Worm (Caenorhabditis elegans) whole organism, L1 larva: ENCODE data around the gene C23G10.5.

ENCODE experiments used
- C04F5.9 ChIP-seq: sonication (generic microtip); optimal IDR thresholded peaks from 2 replicates; lab custom pipeline; 2016; ENCODE audit warnings: missing genetic modification characterization, missing compliant biosample characterization
- C16A3.4 ChIP-seq: fragments of 150-350 bp; optimal IDR thresholded peaks from 2 replicates; lab custom pipeline; 2014; ENCODE audit warnings: missing biosample characterization, missing genetic modification characterization
- F16B12.6 ChIP-seq: fragments of 150-350 bp; optimal IDR thresholded peaks from 2 replicates; lab custom pipeline; 2014; ENCODE audit warnings: missing biosample characterization, missing genetic modification characterization
- aha-1 ChIP-seq: fragments of 150-350 bp; optimal IDR thresholded peaks from 2 replicates; lab custom pipeline; 2014; ENCODE audit warnings: missing biosample characterization, missing genetic modification characterization
- alr-1 ChIP-seq: fragments of 200-800 bp; sonication (Bioruptor generic); optimal IDR thresholded peaks from 2 replicates; lab custom pipeline; 2018; ENCODE audit warnings: borderline replicate concordance, mild to moderate bottlenecking, missing genetic modification characterization, missing compliant biosample characterization
- blmp-1 ChIP-seq: fragments of 150-350 bp; optimal IDR thresholded peaks from 2 replicates; lab custom pipeline; 2014; ENCODE audit warnings: missing biosample characterization, missing genetic modification characterization
- ceh-63 ChIP-seq: fragments of 200-800 bp; sonication (Bioruptor generic); optimal IDR thresholded peaks from 2 replicates; lab custom pipeline; 2018; ENCODE audit warnings: mild to moderate bottlenecking, missing genetic modification characterization, missing compliant biosample characterization
- ceh-8 ChIP-seq: fragments of 200-800 bp; sonication (Bioruptor generic); optimal IDR thresholded peaks from 2 replicates; lab custom pipeline; 2018; ENCODE audit warnings: mild to moderate bottlenecking, missing genetic modification characterization, moderate library complexity, missing compliant biosample characterization
- ceh-82 ChIP-seq, 3 experiments: fragments of 150-350 bp in 1 of 3; sonication (generic microtip) in 2 of 3; optimal IDR thresholded peaks; 2 replicates each; lab custom pipeline; 2014 to 2017; ENCODE audit warnings: missing biosample characterization in 3 of 3, missing genetic modification characterization in 3 of 3
- ceh-90 ChIP-seq: sonication (generic microtip); optimal IDR thresholded peaks from 2 replicates; lab custom pipeline; 2016; ENCODE audit warnings: missing genetic modification characterization, missing compliant biosample characterization
- dsc-1 ChIP-seq: sonication (generic microtip); optimal IDR thresholded peaks from 2 replicates; lab custom pipeline; 2016; ENCODE audit warnings: mild to moderate bottlenecking, missing genetic modification characterization, missing compliant biosample characterization
- efl-1 ChIP-seq, 4 experiments: fragments of 150-350 bp; optimal IDR thresholded peaks in 3 of 4; peaks in 1 of 4; 1 replicate in 1 of 4; 2 replicates in 3 of 4; lab custom pipeline; 2014; ENCODE audit warnings: missing biosample characterization in 2 of 4, missing genetic modification characterization in 2 of 4, missing genetic modification reagents in 2 of 4
- efl-3 ChIP-seq: fragments of 200-800 bp; sonication (Bioruptor generic); optimal IDR thresholded peaks from 2 replicates; lab custom pipeline; 2018; ENCODE audit warnings: mild to moderate bottlenecking, missing genetic modification characterization, missing compliant biosample characterization
- egl-27 ChIP-seq, 2 experiments: fragments of 150-350 bp in 1 of 2; sonication (generic microtip); optimal IDR thresholded peaks; 3 replicates each; lab custom pipeline; 2017 to 2018; ENCODE audit warnings: missing biosample characterization in 2 of 2, missing genetic modification characterization in 2 of 2, missing genetic modification reagents in 2 of 2
- elt-2 ChIP-seq: sonication (generic microtip); optimal IDR thresholded peaks from 2 replicates; lab custom pipeline; 2016; ENCODE audit warnings: missing genetic modification characterization, mild to moderate bottlenecking, inconsistent platforms, missing compliant biosample characterization, missing genetic modification reagents
- elt-3 ChIP-seq, 6 experiments: fragments of 150-350 bp in 1 of 6; sonication (generic microtip); optimal IDR thresholded peaks; 2 replicates each; lab custom pipeline; 2017 to 2018; ENCODE audit warnings: missing biosample characterization in 6 of 6, missing genetic modification characterization in 6 of 6, inconsistent platforms in 1 of 6
- ets-5 ChIP-seq: fragments of 200-800 bp; sonication (Bioruptor generic); IDR thresholded peaks from 2 replicates; pipeline ENCODE4 v1.3.6; 2022; ENCODE audit warnings: missing genetic modification characterization, missing compliant biosample characterization
- fkh-10 ChIP-seq: sonication (generic microtip); optimal IDR thresholded peaks from 2 replicates; lab custom pipeline; 2017; ENCODE audit warnings: missing biosample characterization, missing genetic modification reagents, missing genetic modification characterization
- fkh-4 ChIP-seq: sonication (generic microtip); optimal IDR thresholded peaks from 2 replicates; lab custom pipeline; 2016; ENCODE audit warnings: missing compliant biosample characterization, missing genetic modification characterization, borderline replicate concordance
- fkh-8 ChIP-seq: sonication (generic microtip); optimal IDR thresholded peaks from 2 replicates; lab custom pipeline; 2016; ENCODE audit warnings: mild to moderate bottlenecking, missing genetic modification characterization, missing compliant biosample characterization
- fos-1 ChIP-seq: fragments of 150-350 bp; optimal IDR thresholded peaks from 2 replicates; lab custom pipeline; 2014; ENCODE audit warnings: missing biosample characterization, missing genetic modification characterization
- grh-1 ChIP-seq: fragments of 200-800 bp; sonication (Bioruptor generic); IDR thresholded peaks from 2 replicates; pipeline ENCODE4 v1.3.6; 2022; ENCODE audit warnings: missing genetic modification reagents, missing genetic modification characterization, missing compliant biosample characterization
- hpl-2 ChIP-seq: fragments of 150-350 bp; optimal IDR thresholded peaks from 2 replicates; lab custom pipeline; 2014; ENCODE audit warnings: missing biosample characterization, missing genetic modification reagents, missing genetic modification characterization
- irx-1 ChIP-seq: sonication (generic microtip); optimal IDR thresholded peaks from 2 replicates; lab custom pipeline; 2016; ENCODE audit warnings: missing genetic modification characterization, missing compliant biosample characterization
- jun-1 ChIP-seq: fragments of 150-350 bp; optimal IDR thresholded peaks from 2 replicates; lab custom pipeline; 2014; ENCODE audit warnings: missing biosample characterization, missing genetic modification reagents, missing genetic modification characterization
- lin-13 ChIP-seq: fragments of 150-350 bp; optimal IDR thresholded peaks from 2 replicates; lab custom pipeline; 2014; ENCODE audit warnings: missing biosample characterization, missing genetic modification reagents, missing genetic modification characterization
- lin-14 ChIP-seq: fragments of 200-800 bp; sonication (Bioruptor generic); optimal IDR thresholded peaks from 2 replicates; lab custom pipeline; 2018; ENCODE audit warnings: mild to moderate bottlenecking, missing genetic modification characterization, moderate library complexity, missing compliant biosample characterization
- lin-15B ChIP-seq: fragments of 150-350 bp; sonication (generic microtip); optimal IDR thresholded peaks from 3 replicates; lab custom pipeline; 2014; ENCODE audit warnings: missing biosample characterization, missing genetic modification characterization
- lin-35 ChIP-seq, 2 experiments: fragments of 150-350 bp; optimal IDR thresholded peaks; 2 replicates each; lab custom pipeline; 2014; ENCODE audit warnings: missing biosample characterization in 2 of 2, missing genetic modification characterization in 2 of 2, missing genetic modification reagents in 2 of 2
- lin-39 ChIP-seq: fragments of 150-350 bp; optimal IDR thresholded peaks from 2 replicates; lab custom pipeline; 2014; ENCODE audit warnings: missing biosample characterization, missing genetic modification reagents, missing genetic modification characterization
- lsy-2 ChIP-seq, 2 experiments: fragments of 150-350 bp; optimal IDR thresholded peaks; 2 replicates each; lab custom pipeline; 2014; ENCODE audit warnings: missing biosample characterization in 2 of 2, missing genetic modification characterization in 2 of 2
- mdl-1 ChIP-seq, 2 experiments: fragments of 150-350 bp; optimal IDR thresholded peaks; 2 replicates each; lab custom pipeline; 2014 to 2017; ENCODE audit warnings: missing biosample characterization in 2 of 2, missing genetic modification characterization in 2 of 2, inconsistent platforms in 1 of 2
- mep-1 ChIP-seq: fragments of 150-350 bp; optimal IDR thresholded peaks from 2 replicates; lab custom pipeline; 2014; ENCODE audit warnings: missing biosample characterization, missing genetic modification characterization
- nhr-19 ChIP-seq: fragments of 200-800 bp; sonication (Bioruptor generic); conservative IDR thresholded peaks from 2 replicates; pipeline ENCODE4 v1.3.6; 2022; ENCODE audit warnings: missing genetic modification characterization, missing compliant biosample characterization
- nhr-28 ChIP-seq: fragments of 150-350 bp; optimal IDR thresholded peaks from 2 replicates; lab custom pipeline; 2014; ENCODE audit warnings: missing biosample characterization, missing genetic modification characterization
- nhr-47 ChIP-seq: sonication (generic microtip); optimal IDR thresholded peaks from 2 replicates; lab custom pipeline; 2016; ENCODE audit warnings: mild to moderate bottlenecking, missing genetic modification characterization, moderate library complexity, missing compliant biosample characterization
- nhr-71 ChIP-seq: sonication (generic microtip); optimal IDR thresholded peaks from 2 replicates; lab custom pipeline; 2016; ENCODE audit warnings: mild to moderate bottlenecking, missing genetic modification characterization, moderate library complexity, missing compliant biosample characterization
- nhr-77 ChIP-seq: fragments of 150-350 bp; optimal IDR thresholded peaks from 2 replicates; lab custom pipeline; 2014; ENCODE audit warnings: missing biosample characterization, missing genetic modification characterization
- nhr-85 ChIP-seq: sonication (generic microtip); peaks from one replicate; lab custom pipeline; 2016; ENCODE audit warnings: missing genetic modification characterization, inconsistent platforms, missing compliant biosample characterization
- nhr-90 ChIP-seq: sonication (generic microtip); optimal IDR thresholded peaks from 2 replicates; lab custom pipeline; 2016; ENCODE audit warnings: mild to moderate bottlenecking, missing genetic modification characterization, missing compliant biosample characterization; ENCODE audit not compliant: poor library complexity
- rnt-1 ChIP-seq: sonication (generic microtip); optimal IDR thresholded peaks from 2 replicates; lab custom pipeline; 2016; ENCODE audit warnings: mild to moderate bottlenecking, missing genetic modification characterization, moderate library complexity, missing compliant biosample characterization
- skn-1 ChIP-seq: fragments of 150-350 bp; optimal IDR thresholded peaks from 2 replicates; lab custom pipeline; 2014; ENCODE audit warnings: missing biosample characterization, missing genetic modification characterization
- snu-23 ChIP-seq: sonication (generic microtip); optimal IDR thresholded peaks from 2 replicates; lab custom pipeline; 2016; ENCODE audit warnings: missing genetic modification characterization, missing compliant biosample characterization
- sup-37 ChIP-seq: fragments of 200-800 bp; sonication (Bioruptor generic); optimal IDR thresholded peaks from 2 replicates; lab custom pipeline; 2018; ENCODE audit warnings: mild to moderate bottlenecking, missing genetic modification characterization, missing compliant biosample characterization
- swsn-7 ChIP-seq: sonication (generic microtip); optimal IDR thresholded peaks from 2 replicates; lab custom pipeline; 2016; ENCODE audit warnings: missing genetic modification characterization, missing compliant biosample characterization
- tbx-2 ChIP-seq: sonication (generic microtip); optimal IDR thresholded peaks from 2 replicates; lab custom pipeline; 2016; ENCODE audit warnings: missing genetic modification characterization, missing compliant biosample characterization
- unc-130 ChIP-seq: fragments of 150-350 bp; optimal IDR thresholded peaks from 2 replicates; lab custom pipeline; 2017; ENCODE audit warnings: missing biosample characterization, missing genetic modification characterization, inconsistent platforms
- unc-30 ChIP-seq: sonication (generic microtip); optimal IDR thresholded peaks from 2 replicates; lab custom pipeline; 2017; ENCODE audit warnings: missing biosample characterization, missing genetic modification characterization
- unc-62 ChIP-seq: fragments of 150-350 bp; optimal IDR thresholded peaks from 2 replicates; lab custom pipeline; 2014; ENCODE audit warnings: missing biosample characterization, missing genetic modification reagents, missing genetic modification characterization
- unc-86 ChIP-seq: sonication (generic microtip); optimal IDR thresholded peaks from 2 replicates; lab custom pipeline; 2016; ENCODE audit warnings: missing genetic modification characterization, missing compliant biosample characterization
- unc-98 ChIP-seq: fragments of 200-800 bp; sonication (Bioruptor generic); IDR thresholded peaks from 2 replicates; pipeline ENCODE4 v1.3.6; 2022; ENCODE audit warnings: missing genetic modification characterization, missing compliant biosample characterization
- vab-15 ChIP-seq: sonication (generic microtip); optimal IDR thresholded peaks from 2 replicates; lab custom pipeline; 2017; ENCODE audit warnings: missing genotype, mild to moderate bottlenecking, missing genetic modification characterization, missing compliant biosample characterization

The C23G10.5 gene

DNA sequence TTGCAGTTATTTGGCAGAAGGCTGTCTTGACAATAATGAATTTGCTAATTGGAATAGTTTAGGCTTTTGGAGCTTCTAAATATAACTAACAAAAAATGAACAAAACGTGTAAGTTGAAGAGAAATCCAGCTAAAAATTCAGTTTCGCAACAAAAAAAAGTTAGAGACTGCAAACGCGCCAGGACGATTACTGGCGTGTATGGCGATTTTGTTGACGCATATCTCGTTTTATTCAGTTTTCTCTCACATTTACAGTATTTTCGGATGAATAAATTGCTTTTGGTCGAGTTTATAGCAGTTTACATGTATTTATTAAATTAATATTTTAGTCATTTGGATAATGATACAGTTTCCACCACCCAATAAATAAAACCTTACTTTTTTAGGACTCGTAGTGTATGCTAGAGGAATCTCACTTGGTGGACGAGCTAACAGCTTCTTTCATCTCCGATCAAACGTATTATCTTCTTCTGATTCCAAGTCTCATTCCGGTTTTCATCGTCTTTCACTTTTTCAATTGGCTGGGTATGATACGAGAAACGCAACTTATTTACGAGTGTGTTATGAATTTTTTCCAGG lies 17.8 kb upstream of the C23G10.5 start, which contains the start of the genes abcf-3 and F42A10.5:
TSS of gene abcf-3 (plus strand) at position 384 of the 578 bp plus-strand sequence.
TSS of gene F42A10.5 (minus strand) at position 458 of the 578 bp plus-strand sequence.
- TF ChIP-seq nhr-47 (peak; percentile 76), irx-1 (peak; percentile 63), F16B12.6 (tag; lab: Kevin White, UChicago) (peak; percentile 65), mdl-1 (tag; optimal IDR thresholded peaks at IDR 0.05; lab: Kevin White, UChicago) (peak in 1 of 2 experiments; percentile 50), nhr-19 (GFP tag; lab: Robert Waterston, UW) (peak; percentile 73), lin-39 (tag; lab: Kevin White, UChicago) (peak; percentile 60), unc-30 (no peak), efl-1 (optimal IDR thresholded peaks at IDR 0.05; lab: Kevin White, UChicago) (peak; percentile 72 to 81), efl-1 (GFP tag; optimal IDR thresholded peaks at IDR 0.05 in 1 of 2; lab: Kevin White, UChicago) (peak; percentile 77 to 98), grh-1 (GFP tag; lab: Robert Waterston, UW) (peak; percentile 62), snu-23 (GFP tag; lab: Kevin White, UChicago) (peak; percentile 78), C16A3.4 (tag; lab: Kevin White, UChicago) (peak; percentile 66), elt-2 (peak; percentile 45), nhr-85 (tag; lab: Kevin White, UChicago) (peak; percentile 85), ceh-63 (GFP tag; lab: Kevin White, UChicago) (no peak), fos-1 (tag; lab: Kevin White, UChicago) (peak; percentile 68), rnt-1 (tag; lab: Kevin White, UChicago) (peak; percentile 83), nhr-28 (tag; lab: Kevin White, UChicago) (no peak), alr-1 (tag; lab: Kevin White, UChicago) (no peak), ceh-82 (tag; optimal IDR thresholded peaks at IDR 0.05; lab: Kevin White, UChicago) (peak; percentile 67 to 80 (median 76)), fkh-10 (GFP tag; lab: Kevin White, UChicago) (peak; percentile 57), dsc-1 (tag; lab: Kevin White, UChicago) (peak; percentile 66), fkh-8 (tag; lab: Kevin White, UChicago) (peak; percentile 40), ets-5 (no peak), mep-1 (tag; lab: Kevin White, UChicago) (peak; percentile 88), jun-1 (tag; lab: Kevin White, UChicago) (peak; percentile 56), swsn-7 (peak; percentile 77), tbx-2 (tag; lab: Kevin White, UChicago) (peak; percentile 62), nhr-90 (tag; lab: Kevin White, UChicago) (peak; percentile 64), unc-98 (GFP tag; lab: Robert Waterston, UW) (no peak), C04F5.9 (tag; lab: Kevin White, UChicago) (peak; percentile 32), lin-14 (GFP tag; lab: Kevin White, UChicago) (peak; percentile 72), blmp-1 (tag; lab: Kevin White, UChicago) (peak; percentile 59), fkh-4 (tag; lab: Kevin White, UChicago) (peak; percentile 5), unc-62 (GFP tag; lab: Kevin White, UChicago) (no peak), unc-130 (peak; percentile 76), aha-1 (peak; percentile 18), egl-27 (tag; optimal IDR thresholded peaks at IDR 0.05; lab: Kevin White, UChicago) (no peak), lin-15B (tag; lab: Kevin White, UChicago) (peak; percentile 45), ceh-90 (no peak), sup-37 (GFP tag; lab: Kevin White, UChicago) (no peak), ceh-8 (GFP tag; lab: Kevin White, UChicago) (no peak), efl-3 (no peak), nhr-71 (peak; percentile 84), skn-1 (tag; lab: Kevin White, UChicago) (peak; percentile 85), lin-35 (GFP tag; optimal IDR thresholded peaks at IDR 0.05; lab: Kevin White, UChicago) (peak; percentile 73 to 85), lin-13 (peak; percentile 60), nhr-77 (tag; lab: Kevin White, UChicago) (peak; percentile 55), elt-3 (tag; optimal IDR thresholded peaks at IDR 0.05; lab: Kevin White, UChicago) (peak in 2 of 6 experiments; percentile 46 to 78), hpl-2 (GFP tag; lab: Kevin White, UChicago) (peak; percentile 38), lsy-2 (tag; optimal IDR thresholded peaks at IDR 0.05; lab: Kevin White, UChicago) (peak; percentile 81 to 89), unc-86 (tag; lab: Kevin White, UChicago) (peak; percentile 37), vab-15 (no peak)
